Fruit fly (Drosophila melanogaster) whole organism, prepupa: ENCODE measurements around the gene Hex-t2.

Source experiments
- CG11762 ChIP-seq: fragments of 200-800 bp; sonication (Bioruptor generic); optimal IDR thresholded peaks from 3 replicates; lab custom pipeline; 2016; ENCODE audit warnings: missing biosample characterization, missing genetic modification characterization; ENCODE audit not compliant: insufficient read depth
- CG3919 ChIP-seq: fragments of 200-800 bp; sonication (Bioruptor generic); optimal IDR thresholded peaks from 3 replicates; lab custom pipeline; 2016; ENCODE audit warnings: missing biosample characterization, missing genetic modification characterization
- CG6163 ChIP-seq: fragments of 200-800 bp; sonication (Bioruptor generic); IDR thresholded peaks from 3 replicates; pipeline ENCODE4 v1.3.6; 2022; ENCODE audit warnings: missing biosample characterization, missing genetic modification characterization
- CG6792 ChIP-seq: fragments of 200-800 bp; sonication (Bioruptor generic); optimal IDR thresholded peaks from 3 replicates; lab custom pipeline; 2016; ENCODE audit warnings: missing biosample characterization, missing genetic modification characterization
- CG6808 ChIP-seq: fragments of 200-800 bp; sonication (Bioruptor generic); optimal IDR thresholded peaks from 3 replicates; lab custom pipeline; 2017; ENCODE audit warnings: missing biosample characterization, missing genetic modification characterization, mild to moderate bottlenecking, moderate library complexity, missing genetic modification reagents
- CG6854 ChIP-seq: fragments of 200-800 bp; sonication (Bioruptor generic); optimal IDR thresholded peaks from 2 replicates; lab custom pipeline; 2017; ENCODE audit warnings: missing biosample characterization, mild to moderate bottlenecking, missing genetic modification characterization
- CG8319 ChIP-seq: fragments of 200-800 bp; sonication (Bioruptor generic); optimal IDR thresholded peaks from 3 replicates; lab custom pipeline; 2016; ENCODE audit warnings: missing biosample characterization, missing genetic modification characterization
- CG8632 ChIP-seq: fragments of 200-800 bp; sonication (Bioruptor generic); optimal IDR thresholded peaks from 3 replicates; lab custom pipeline; 2016; ENCODE audit warnings: missing biosample characterization, missing genetic modification characterization
- OdsH ChIP-seq: fragments of 200-800 bp; sonication (Bioruptor generic); optimal IDR thresholded peaks from 3 replicates; lab custom pipeline; 2016; ENCODE audit warnings: missing biosample characterization, missing genetic modification characterization
- Smox ChIP-seq: fragments of 200-800 bp; sonication (Bioruptor generic); optimal IDR thresholded peaks from 3 replicates; lab custom pipeline; 2016; ENCODE audit warnings: missing biosample characterization, missing genetic modification characterization
- achi ChIP-seq: fragments of 200-800 bp; sonication (Bioruptor generic); optimal IDR thresholded peaks from 3 replicates; lab custom pipeline; 2016; ENCODE audit warnings: missing biosample characterization, missing genetic modification characterization
- esn ChIP-seq: fragments of 200-800 bp; sonication (Bioruptor generic); optimal IDR thresholded peaks from 2 replicates; lab custom pipeline; 2016; ENCODE audit warnings: missing biosample characterization, mild to moderate bottlenecking, missing genetic modification characterization, moderate library complexity
- fd59A ChIP-seq: fragments of 200-800 bp; sonication (Bioruptor generic); optimal IDR thresholded peaks from 2 replicates; lab custom pipeline; 2017; ENCODE audit warnings: missing biosample characterization, mild to moderate bottlenecking, missing genetic modification characterization, missing genetic modification reagents

dm6 chr3R:26455838-26456237 is 5.4 kb downstream of the Hex-t2 start, which contains the start of gene Pdf:
- no peak for TF ChIP-seq CG8632 (GFP tag; lab: Kevin White, UChicago)
- TF ChIP-seq OdsH, result no peak
- TF ChIP-seq CG6163 (GFP tag; lab: Robert Waterston, UW), result no peak
- no peak for TF ChIP-seq CG3919
- no peak for TF ChIP-seq CG11762
- TF ChIP-seq CG6854 (GFP tag; lab: Kevin White, UChicago), result no peak
- no peak for TF ChIP-seq fd59A (GFP tag; lab: Kevin White, UChicago)
- no peak for TF ChIP-seq Smox
- no peak for TF ChIP-seq esn (GFP tag; lab: Kevin White, UChicago)
- no peak for TF ChIP-seq CG6808 (GFP tag; lab: Kevin White, UChicago)
- TF ChIP-seq achi (GFP tag; lab: Kevin White, UChicago), result no peak
- TF ChIP-seq CG6792 (GFP tag; lab: Kevin White, UChicago), result no peak
- no peak for TF ChIP-seq CG8319
